Fruit fly (Drosophila melanogaster) whole organism, wandering third instar larva: ENCODE results near the gene Dpm2.

ENCODE experiments used
- Abd-B ChIP-seq: fragments of >200 bp; optimal IDR thresholded peaks from 2 replicates; lab custom pipeline; 2017; ENCODE audit warnings: missing biosample characterization, missing genetic modification characterization
- CG32264 ChIP-seq: fragments of 200-800 bp; sonication (Bioruptor generic); optimal IDR thresholded peaks from 2 replicates; lab custom pipeline; 2016; ENCODE audit warnings: missing biosample characterization, missing genetic modification characterization
- CG9705 ChIP-seq: fragments of 200-800 bp; sonication (Bioruptor generic); optimal IDR thresholded peaks from 2 replicates; lab custom pipeline; 2018; ENCODE audit warnings: missing biosample characterization, mild to moderate bottlenecking, missing genetic modification characterization
- CrebA ChIP-seq: fragments of 200-800 bp; sonication (Bioruptor generic); optimal IDR thresholded peaks from 2 replicates; lab custom pipeline; 2016; ENCODE audit warnings: missing biosample characterization, mild to moderate bottlenecking, missing genetic modification characterization, borderline replicate concordance
- Dfd ChIP-seq: fragments of >200 bp; optimal IDR thresholded peaks from 2 replicates; lab custom pipeline; 2017; ENCODE audit warnings: missing biosample characterization, missing genetic modification characterization
- Dif ChIP-seq: fragments of 200-275, 200-300 bp; sonication (Bioruptor generic); optimal IDR thresholded peaks from 2 replicates; lab custom pipeline; 2018; ENCODE audit warnings: missing biosample characterization, missing genetic modification characterization; ENCODE audit not compliant: partially characterized antibody
- HLH106 ChIP-seq: fragments of 200-800 bp; optimal IDR thresholded peaks from 3 replicates; lab custom pipeline; 2019; ENCODE audit warnings: missing biosample characterization, mild to moderate bottlenecking, missing genetic modification characterization, moderate library complexity
- Hnf4 ChIP-seq: fragments of 200-800 bp; sonication (Bioruptor generic); optimal IDR thresholded peaks from 2 replicates; lab custom pipeline; 2016; ENCODE audit warnings: missing biosample characterization, mild to moderate bottlenecking, missing genetic modification characterization
- Hr78 ChIP-seq: fragments of >200 bp; optimal IDR thresholded peaks from 2 replicates; lab custom pipeline; 2017; ENCODE audit warnings: missing biosample characterization, missing genetic modification characterization
- Hr83 ChIP-seq: fragments of 200-300 bp; sonication (Bioruptor generic); optimal IDR thresholded peaks from 2 replicates; lab custom pipeline; 2016; ENCODE audit warnings: missing biosample characterization, mild to moderate bottlenecking, missing genetic modification characterization, moderate library complexity; ENCODE audit not compliant: poor library complexity, severe bottlenecking
- Jra ChIP-seq: sonication (Bioruptor generic); optimal IDR thresholded peaks from 2 replicates; lab custom pipeline; 2016; ENCODE audit warnings: missing biosample characterization, missing genetic modification characterization
- Myc ChIP-seq: fragments of >200 bp; optimal IDR thresholded peaks from 2 replicates; lab custom pipeline; 2017
- Rel ChIP-seq, 2 experiments: fragments of 200-800 bp; sonication (Bioruptor generic) in 1 of 2; optimal IDR thresholded peaks; 2 replicates in 1 of 2; 3 replicates in 1 of 2; lab custom pipeline; 2016 to 2019; ENCODE audit warnings: mild to moderate bottlenecking in 2 of 2, missing biosample characterization in 2 of 2, missing genetic modification characterization in 2 of 2, moderate library complexity in 1 of 2
- Sp1 ChIP-seq: fragments of 200-800 bp; sonication (Bioruptor generic); optimal IDR thresholded peaks from 3 replicates; lab custom pipeline; 2019; ENCODE audit warnings: missing biosample characterization, mild to moderate bottlenecking, missing genetic modification characterization, moderate library complexity
- Vsx2 ChIP-seq: fragments of 200-300, 225-300 bp; sonication (Bioruptor generic); optimal IDR thresholded peaks from 2 replicates; lab custom pipeline; 2018; ENCODE audit warnings: missing biosample characterization, missing genetic modification characterization; ENCODE audit not compliant: partially characterized antibody
- br ChIP-seq: fragments of 200-800 bp; sonication (Bioruptor generic); optimal IDR thresholded peaks from 2 replicates; lab custom pipeline; 2016; ENCODE audit warnings: missing biosample characterization, missing genetic modification characterization
- brk ChIP-seq: fragments of 200-800 bp; sonication (Bioruptor generic); optimal IDR thresholded peaks from 2 replicates; lab custom pipeline; 2016; ENCODE audit warnings: missing biosample characterization, mild to moderate bottlenecking, missing genetic modification characterization
- dmrt93B ChIP-seq: fragments of 200-800 bp; sonication (Bioruptor generic); optimal IDR thresholded peaks from 2 replicates; lab custom pipeline; 2018; ENCODE audit warnings: missing biosample characterization, mild to moderate bottlenecking, missing genetic modification characterization
- dsf ChIP-seq: sonication (Bioruptor generic); optimal IDR thresholded peaks from 2 replicates; lab custom pipeline; 2016; ENCODE audit warnings: missing biosample characterization, missing genetic modification characterization, borderline replicate concordance
- ey ChIP-seq: fragments of 200-800 bp; sonication (Bioruptor generic); optimal IDR thresholded peaks from 2 replicates; lab custom pipeline; 2016; ENCODE audit warnings: missing biosample characterization, missing genetic modification characterization
- foxo ChIP-seq, 2 experiments: fragments of 200-800 bp; sonication (Bioruptor generic); optimal IDR thresholded peaks; 2 replicates in 1 of 2; 3 replicates in 1 of 2; lab custom pipeline; 2016 to 2017; ENCODE audit warnings: missing biosample characterization in 2 of 2, missing genetic modification characterization in 2 of 2
- fru ChIP-seq: fragments of 200-800 bp; sonication (Bioruptor generic); optimal IDR thresholded peaks from 3 replicates; lab custom pipeline; 2016; ENCODE audit warnings: missing biosample characterization, mild to moderate bottlenecking, missing genetic modification characterization
- h ChIP-seq: fragments of 200-800 bp; sonication (Bioruptor generic); optimal IDR thresholded peaks from 3 replicates; lab custom pipeline; 2016; ENCODE audit warnings: missing biosample characterization, mild to moderate bottlenecking, missing genetic modification characterization
- jim ChIP-seq: fragments of 175-275, 200-325 bp; sonication (Bioruptor generic); optimal IDR thresholded peaks from 2 replicates; lab custom pipeline; 2016; ENCODE audit warnings: missing biosample characterization, mild to moderate bottlenecking, missing genetic modification characterization
- lola ChIP-seq: fragments of >200 bp; optimal IDR thresholded peaks from 2 replicates; lab custom pipeline; 2017; ENCODE audit warnings: missing biosample characterization, missing genetic modification characterization
- pan ChIP-seq: fragments of >200 bp; optimal IDR thresholded peaks from 2 replicates; lab custom pipeline; 2017
- psq ChIP-seq: fragments of 200-800 bp; sonication (Bioruptor generic); optimal IDR thresholded peaks from 3 replicates; lab custom pipeline; 2017; ENCODE audit warnings: missing biosample characterization, mild to moderate bottlenecking, missing genetic modification characterization, moderate library complexity
- rgr ChIP-seq: fragments of 200-800 bp; sonication (Bioruptor generic); optimal IDR thresholded peaks from 3 replicates; lab custom pipeline; 2016; ENCODE audit warnings: missing biosample characterization, mild to moderate bottlenecking, missing genetic modification characterization
- sv ChIP-seq: fragments of 200-800 bp; sonication (Bioruptor generic); optimal IDR thresholded peaks from 3 replicates; lab custom pipeline; 2016; ENCODE audit warnings: missing biosample characterization, missing genetic modification characterization
- usp ChIP-seq: fragments of >200 bp; optimal IDR thresholded peaks from 2 replicates; lab custom pipeline; 2017; ENCODE audit warnings: missing biosample characterization, missing genetic modification characterization
- woc ChIP-seq: sonication (Bioruptor generic); optimal IDR thresholded peaks from 2 replicates; lab custom pipeline; 2016; ENCODE audit warnings: missing biosample characterization, mild to moderate bottlenecking, missing genetic modification characterization

The Dpm2 gene

DNA sequence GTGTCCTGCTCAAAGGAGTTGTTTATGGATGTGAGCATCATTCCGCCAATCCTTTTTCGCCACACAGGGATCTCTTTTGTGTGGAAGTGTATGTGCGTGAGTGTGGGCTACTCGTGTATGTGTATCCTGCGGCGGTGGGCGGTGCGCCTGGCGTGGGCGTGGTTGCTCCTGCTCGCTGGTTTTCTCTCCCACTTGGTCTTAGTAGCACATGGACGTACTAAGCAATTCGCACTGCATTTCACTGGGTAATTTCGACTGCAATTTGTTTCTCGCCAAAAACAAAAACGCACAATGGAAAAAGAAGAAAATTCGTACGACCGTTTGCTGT lies 6.2 kb downstream of the Dpm2 start:
- TF ChIP-seq usp (GFP tag; lab: Kevin White, UChicago) (no peak), CrebA (GFP tag; lab: Kevin White, UChicago) (no peak), Hnf4 (GFP tag; lab: Kevin White, UChicago) (no peak), foxo (GFP tag; optimal IDR thresholded peaks at IDR 0.05; lab: Kevin White, UChicago) (no peak), Rel (GFP tag; optimal IDR thresholded peaks at IDR 0.05; lab: Kevin White, UChicago) (no peak), Rel (tag; optimal IDR thresholded peaks at IDR 0.05; lab: Kevin White, UChicago) (no peak)

DNA sequence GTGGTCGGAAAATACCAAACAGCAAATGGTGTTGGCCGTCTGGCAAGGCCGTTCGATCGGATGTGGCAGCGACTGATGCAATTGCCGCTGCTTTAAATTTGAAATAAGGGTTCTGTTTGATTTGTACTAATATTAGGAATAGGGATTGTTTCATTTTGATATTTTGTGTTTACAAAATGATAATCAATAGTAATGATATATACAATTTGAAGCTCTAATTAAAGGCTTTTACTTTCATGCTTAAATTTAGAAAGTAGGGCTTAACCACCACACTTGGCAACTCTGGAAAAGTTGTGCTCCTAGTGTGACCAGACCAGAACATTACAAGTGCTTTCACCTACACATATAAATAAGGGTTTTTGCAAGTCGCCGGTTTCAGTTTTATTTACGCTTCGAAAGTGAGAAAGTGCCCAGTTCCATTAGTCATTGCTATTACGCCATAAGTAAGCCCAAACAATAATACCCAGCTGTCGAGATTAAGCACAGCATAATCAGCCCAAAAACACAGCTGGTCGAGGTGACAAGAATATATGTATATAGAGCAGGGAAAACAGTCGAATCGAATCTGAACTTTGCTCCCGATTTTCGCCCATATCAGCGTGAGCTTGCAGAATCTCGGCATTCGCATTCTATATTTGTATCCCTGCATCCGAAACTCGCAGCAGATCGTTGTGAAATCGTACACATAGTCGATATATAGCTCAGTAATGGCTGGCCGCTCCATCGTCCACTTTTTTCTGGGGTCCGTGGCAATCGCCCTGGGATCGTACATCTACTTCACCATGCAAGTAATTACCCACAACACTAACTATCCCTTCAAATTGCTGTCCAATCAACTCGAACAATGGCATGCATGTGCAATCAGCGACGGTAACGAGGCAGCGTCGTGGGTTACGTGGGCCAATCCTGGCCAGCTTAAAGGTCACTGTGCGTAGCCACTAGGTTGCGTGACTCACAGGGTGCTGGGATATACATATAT lies 6.9 kb downstream of the Dpm2 start, which contains the start of gene Gtpx:
Gene Gtpx, plus strand, starts transcription at position 341 of the 979 bp plus-strand sequence.
- TF ChIP-seq Rel (GFP tag; optimal IDR thresholded peaks at IDR 0.05; lab: Kevin White, UChicago) (no peak), Rel (tag; optimal IDR thresholded peaks at IDR 0.05; lab: Kevin White, UChicago) (peak; percentile 70), psq (GFP tag; lab: Kevin White, UChicago) (peak; percentile 37), usp (GFP tag; lab: Kevin White, UChicago) (no peak), ey (GFP tag; lab: Kevin White, UChicago) (peak; percentile 57), CG32264 (GFP tag; lab: Kevin White, UChicago) (no peak), CG9705 (peak; percentile 56), HLH106 (tag; lab: Kevin White, UChicago) (peak; percentile 59), fru (GFP tag; lab: Kevin White, UChicago) (peak; percentile 35), Hr78 (GFP tag; lab: Kevin White, UChicago) (no peak), sv (peak; percentile 25), Hr83 (peak; percentile 73), rgr (peak; percentile 43), h (peak; percentile 66), foxo (GFP tag; optimal IDR thresholded peaks at IDR 0.05; lab: Kevin White, UChicago) (peak in 1 of 2 experiments; percentile 68), Abd-B (GFP tag; lab: Kevin White, UChicago) (no peak), Sp1 (GFP tag; lab: Kevin White, UChicago) (peak; percentile 47), brk (no peak), Myc (peak; percentile 76), Hnf4 (GFP tag; lab: Kevin White, UChicago) (peak; percentile 78), Dif (GFP tag; lab: Kevin White, UChicago) (no peak), br (peak; percentile 32), woc (GFP tag; lab: Kevin White, UChicago) (no peak)

DNA sequence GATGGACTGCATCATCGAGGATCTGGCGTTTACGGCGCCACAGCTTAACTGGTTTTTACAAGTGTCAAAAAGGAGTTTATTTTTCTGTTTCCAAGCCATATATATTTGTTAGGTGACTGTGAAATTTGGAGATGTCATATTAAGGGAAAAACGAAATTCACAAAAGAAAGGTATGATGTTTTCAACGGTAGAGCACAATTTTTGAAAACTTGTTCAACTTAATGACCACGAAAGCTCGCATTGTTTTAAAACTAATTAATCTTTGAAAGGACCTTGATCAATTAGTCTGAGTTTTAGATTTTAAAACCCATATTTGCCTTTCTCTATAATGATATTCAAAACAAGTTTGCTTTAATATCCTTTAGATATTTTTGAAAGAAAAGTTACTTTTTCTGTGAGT lies 9.4 kb downstream of the Dpm2 start, which contains the start of gene Strip:
Gene Strip, minus strand, starts transcription at position 101 of the 400 bp plus-strand sequence.
- no peak for TF ChIP-seq Dif (GFP tag; lab: Kevin White, UChicago)

DNA sequence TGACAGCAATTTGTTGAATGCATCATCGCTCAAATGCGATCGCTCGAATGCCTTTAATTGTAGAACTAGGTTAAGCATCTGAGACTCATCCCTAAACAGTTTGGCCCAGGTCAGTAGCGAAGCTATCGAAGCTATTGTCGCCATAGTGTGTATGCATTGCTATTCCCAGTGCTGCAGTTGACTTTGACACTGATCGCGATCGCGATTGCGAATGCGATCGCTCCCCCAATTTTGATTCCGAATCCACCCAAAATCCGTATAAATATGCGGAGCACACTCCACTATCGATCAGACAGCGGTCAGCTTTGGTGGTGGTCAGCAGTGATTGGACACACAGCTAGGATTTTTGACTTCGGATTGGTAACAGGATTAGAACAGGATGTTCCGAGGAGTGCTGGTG lies 10.4 kb downstream of the Dpm2 start, which contains the start of gene CG14961:
Gene CG14961, plus strand, starts transcription at position 301 of the 400 bp plus-strand sequence.
- no peak for TF ChIP-seq Sp1 (GFP tag; lab: Kevin White, UChicago)
- TF ChIP-seq Dfd (GFP tag; lab: Kevin White, UChicago): no peak
- no peak for TF ChIP-seq Vsx2
- no peak for TF ChIP-seq br
- TF ChIP-seq Hr83: no peak
- TF ChIP-seq Jra (GFP tag; lab: Kevin White, UChicago): no peak
- TF ChIP-seq dmrt93B (GFP tag; lab: Kevin White, UChicago): no peak
- TF ChIP-seq psq (GFP tag; lab: Kevin White, UChicago): no peak
- TF ChIP-seq woc (GFP tag; lab: Kevin White, UChicago): no peak
- TF ChIP-seq Myc: no peak
- no peak for TF ChIP-seq pan
- no peak for TF ChIP-seq jim (GFP tag; lab: Kevin White, UChicago)
- no peak for TF ChIP-seq dsf (GFP tag; lab: Kevin White, UChicago)
- no peak for TF ChIP-seq ey (GFP tag; lab: Kevin White, UChicago)
- TF ChIP-seq h: no peak
- TF ChIP-seq lola: no peak
- TF ChIP-seq fru (GFP tag; lab: Kevin White, UChicago): no peak
- no peak for TF ChIP-seq CG9705
- no peak for TF ChIP-seq Hnf4 (GFP tag; lab: Kevin White, UChicago)
- no peak for TF ChIP-seq HLH106 (tag; lab: Kevin White, UChicago)
